Worm (Caenorhabditis elegans) whole organism, mixed stage, embryonic: Measurements from ENCODE around the gene sluh-7.

Experiments used
- M03D4.4 ChIP-seq: sonication (generic microtip); optimal IDR thresholded peaks from 2 replicates; lab custom pipeline; 2017; ENCODE audit warnings: mild to moderate bottlenecking, missing genetic modification characterization, missing compliant biosample characterization
- bed-3 ChIP-seq: fragments of 200-800 bp; sonication (Bioruptor generic); optimal IDR thresholded peaks from 3 replicates; lab custom pipeline; 2018; ENCODE audit warnings: mild to moderate bottlenecking, missing genetic modification characterization, moderate library complexity, missing compliant biosample characterization
- ceh-39 ChIP-seq: fragments of 150-350 bp; optimal IDR thresholded peaks from 2 replicates; lab custom pipeline; 2014; ENCODE audit warnings: missing biosample characterization, missing genetic modification characterization
- ceh-43 ChIP-seq: fragments of 200-800 bp; sonication (Bioruptor generic); optimal IDR thresholded peaks from 2 replicates; lab custom pipeline; 2018; ENCODE audit warnings: mild to moderate bottlenecking, missing genetic modification characterization, moderate library complexity, missing compliant biosample characterization
- ceh-83 ChIP-seq: fragments of 200-800 bp; sonication (Bioruptor generic); optimal IDR thresholded peaks from 2 replicates; lab custom pipeline; 2018; ENCODE audit warnings: mild to moderate bottlenecking, missing genetic modification characterization, missing compliant biosample characterization
- ces-1 ChIP-seq: fragments of 150-350 bp; optimal IDR thresholded peaks from 2 replicates; lab custom pipeline; 2014; ENCODE audit warnings: missing biosample characterization, missing genetic modification reagents, missing genetic modification characterization
- drap-1 ChIP-seq: fragments of 200-800 bp; sonication (Bioruptor generic); optimal IDR thresholded peaks from 3 replicates; lab custom pipeline; 2018; ENCODE audit warnings: mild to moderate bottlenecking, missing genetic modification characterization, missing compliant biosample characterization
- elt-1 ChIP-seq: sonication (generic microtip); optimal IDR thresholded peaks from 2 replicates; lab custom pipeline; 2017; ENCODE audit warnings: missing genetic modification characterization, mild to moderate bottlenecking, missing compliant biosample characterization, antibody characterized with exemption, moderate library complexity, borderline replicate concordance; ENCODE audit not compliant: insufficient read depth
- flh-1 ChIP-seq: fragments of 200-800 bp; sonication (Bioruptor generic); optimal IDR thresholded peaks from 2 replicates; lab custom pipeline; 2018; ENCODE audit warnings: mild to moderate bottlenecking, missing genetic modification characterization, moderate library complexity, missing compliant biosample characterization
- ham-2 ChIP-seq: fragments of 200-800 bp; sonication (Bioruptor generic); optimal IDR thresholded peaks from 2 replicates; lab custom pipeline; 2018; ENCODE audit warnings: mild to moderate bottlenecking, missing genetic modification characterization, missing compliant biosample characterization
- lin-13 ChIP-seq: fragments of 150-350 bp; optimal IDR thresholded peaks from 2 replicates; lab custom pipeline; 2014; ENCODE audit warnings: missing biosample characterization, missing genetic modification characterization
- lin-32 ChIP-seq: fragments of 200-800 bp; sonication (Bioruptor generic); optimal IDR thresholded peaks from 2 replicates; lab custom pipeline; 2018; ENCODE audit warnings: mild to moderate bottlenecking, missing genetic modification characterization, missing compliant biosample characterization
- lsy-2 ChIP-seq: fragments of 150-350 bp; optimal IDR thresholded peaks from 2 replicates; lab custom pipeline; 2014; ENCODE audit warnings: missing biosample characterization, missing genetic modification characterization
- mab-5 ChIP-seq: fragments of 150-350 bp; optimal IDR thresholded peaks from 2 replicates; lab custom pipeline; 2014; ENCODE audit warnings: missing biosample characterization, missing genetic modification characterization
- mep-1 ChIP-seq: fragments of 150-350 bp; optimal IDR thresholded peaks from 2 replicates; lab custom pipeline; 2017; ENCODE audit warnings: missing biosample characterization, missing genetic modification reagents, missing genetic modification characterization, inconsistent platforms
- mls-2 ChIP-seq: sonication (generic microtip); optimal IDR thresholded peaks from 2 replicates; lab custom pipeline; 2016; ENCODE audit warnings: mild to moderate bottlenecking, missing genetic modification characterization, moderate library complexity, missing compliant biosample characterization
- nhr-12 ChIP-seq: fragments of 150-350 bp; optimal IDR thresholded peaks from 2 replicates; lab custom pipeline; 2014; ENCODE audit warnings: missing biosample characterization, missing genetic modification characterization
- nhr-2 ChIP-seq: fragments of 150-350 bp; optimal IDR thresholded peaks from 2 replicates; lab custom pipeline; 2014; ENCODE audit warnings: missing biosample characterization, missing genetic modification characterization
- nhr-237 ChIP-seq: fragments of 150-350 bp; optimal IDR thresholded peaks from 2 replicates; lab custom pipeline; 2014; ENCODE audit warnings: missing biosample characterization, missing genetic modification characterization
- nhr-28 ChIP-seq: fragments of 150-350 bp; optimal IDR thresholded peaks from 2 replicates; lab custom pipeline; 2014; ENCODE audit warnings: missing biosample characterization, missing genetic modification characterization
- nhr-76 ChIP-seq: sonication (generic microtip); optimal IDR thresholded peaks from 2 replicates; lab custom pipeline; 2017; ENCODE audit warnings: missing biosample characterization, missing genetic modification characterization
- pha-4 ChIP-seq: fragments of 150-350 bp; optimal IDR thresholded peaks from 2 replicates; lab custom pipeline; 2018; ENCODE audit warnings: missing biosample characterization, missing genetic modification reagents, missing genetic modification characterization
- sem-2 ChIP-seq: fragments of 200-800 bp; sonication (Bioruptor generic); optimal IDR thresholded peaks from 2 replicates; lab custom pipeline; 2018; ENCODE audit warnings: mild to moderate bottlenecking, missing genetic modification characterization, missing compliant biosample characterization
- snpc-4 ChIP-seq: fragments of 150-350 bp; optimal IDR thresholded peaks from 2 replicates; lab custom pipeline; 2014; ENCODE audit warnings: missing biosample characterization, missing genetic modification characterization
- sptf-1 ChIP-seq: sonication (generic microtip); optimal IDR thresholded peaks from 2 replicates; lab custom pipeline; 2017; ENCODE audit warnings: mild to moderate bottlenecking, missing genetic modification characterization, moderate library complexity, missing compliant biosample characterization
- tbx-8 ChIP-seq: fragments of 200-800 bp; sonication (Bioruptor generic); optimal IDR thresholded peaks from 2 replicates; lab custom pipeline; 2018; ENCODE audit warnings: mild to moderate bottlenecking, missing genetic modification characterization, moderate library complexity, missing compliant biosample characterization
- unc-39 ChIP-seq: fragments of 150-350 bp; optimal IDR thresholded peaks from 2 replicates; lab custom pipeline; 2014; ENCODE audit warnings: missing biosample characterization, missing genetic modification characterization
- unc-62 ChIP-seq: fragments of 150-350 bp; optimal IDR thresholded peaks from 2 replicates; lab custom pipeline; 2014; ENCODE audit warnings: missing biosample characterization, missing genetic modification reagents, missing genetic modification characterization
- zip-8 ChIP-seq: fragments of 150-350 bp; optimal IDR thresholded peaks from 2 replicates; lab custom pipeline; 2014; ENCODE audit warnings: missing biosample characterization, missing genetic modification characterization
- ztf-11 ChIP-seq: fragments of 150-350 bp; optimal IDR thresholded peaks from 2 replicates; lab custom pipeline; 2014; ENCODE audit warnings: missing biosample characterization, missing genetic modification characterization

The sluh-7 gene

DNA sequence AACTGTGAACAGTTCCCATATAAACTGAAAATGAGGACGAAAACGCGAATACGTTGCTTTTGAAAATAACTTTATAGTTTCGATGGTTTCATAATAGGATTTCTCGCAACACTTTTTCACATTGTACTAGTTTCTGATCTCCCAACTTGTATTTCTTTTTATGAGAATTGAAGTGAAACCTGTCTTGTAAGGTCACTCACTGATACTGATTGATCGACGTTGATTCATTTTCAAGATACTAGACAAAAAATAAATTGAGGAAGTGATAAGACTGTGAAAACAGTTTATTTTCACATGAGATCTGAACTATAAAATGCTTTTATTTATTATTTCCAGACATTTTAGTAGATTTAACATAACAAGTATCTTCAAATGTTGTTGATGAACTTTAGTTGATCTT, 31.8 kb upstream of the sluh-7 start:
- TF ChIP-seq drap-1 (GFP tag; lab: Kevin White, UChicago) (no peak), unc-62 (GFP tag; lab: Kevin White, UChicago) (no peak), nhr-12 (tag; lab: Kevin White, UChicago) (no peak), ceh-39 (tag; lab: Kevin White, UChicago) (no peak), bed-3 (no peak), zip-8 (tag; lab: Kevin White, UChicago) (no peak), nhr-2 (tag; lab: Kevin White, UChicago) (no peak)

DNA sequence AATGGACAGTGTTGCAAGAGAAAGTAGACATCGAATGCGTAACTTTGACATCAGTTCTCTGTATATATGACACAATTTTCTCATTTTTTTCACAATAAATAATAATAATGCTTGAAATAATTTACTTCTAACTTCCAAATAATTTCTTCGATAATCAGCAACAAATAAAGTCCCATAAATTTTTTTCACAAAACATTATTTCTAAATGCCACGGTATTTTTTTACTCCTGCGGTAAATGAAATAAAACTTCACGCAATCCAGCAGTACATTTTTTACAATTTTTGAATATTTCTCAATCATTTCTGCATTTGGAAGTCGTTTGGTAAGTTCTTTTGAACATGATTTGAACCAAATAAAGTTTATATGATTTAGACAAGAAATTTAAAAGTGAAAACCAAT, 28.3 kb upstream of the sluh-7 start, which contains the start of gene spe-10:
Gene spe-10 (plus strand): TSS at position 301 of the 400 bp plus-strand sequence.
- TF ChIP-seq pha-4 (tag; lab: Kevin White, UChicago): no peak
- no peak for TF ChIP-seq drap-1 (GFP tag; lab: Kevin White, UChicago)
- TF ChIP-seq M03D4.4 (tag; lab: Kevin White, UChicago): no peak
- no peak for TF ChIP-seq nhr-237 (tag; lab: Kevin White, UChicago)
- TF ChIP-seq ceh-39 (tag; lab: Kevin White, UChicago): no peak

ce11 chrV:10382142-10382541, 26.5 kb upstream of the sluh-7 start, which contains the start of gene pqn-2:
Gene pqn-2, plus strand, starts transcription at chrV:10382442.
- TF ChIP-seq nhr-76 (tag; lab: Kevin White, UChicago) (no peak), mab-5 (tag; lab: Kevin White, UChicago) (no peak), mls-2 (tag; lab: Kevin White, UChicago) (no peak), ztf-11 (no peak), sem-2 (GFP tag; lab: Kevin White, UChicago) (no peak), ceh-83 (GFP tag; lab: Kevin White, UChicago) (no peak), bed-3 (no peak), snpc-4 (no peak), tbx-8 (no peak), ceh-43 (GFP tag; lab: Kevin White, UChicago) (no peak), lin-32 (GFP tag; lab: Kevin White, UChicago) (no peak), nhr-237 (tag; lab: Kevin White, UChicago) (no peak), lin-13 (tag; lab: Kevin White, UChicago) (no peak), pha-4 (tag; lab: Kevin White, UChicago) (no peak)
- TF ChIP-seq, all 35 proteins: peak for 0

DNA sequence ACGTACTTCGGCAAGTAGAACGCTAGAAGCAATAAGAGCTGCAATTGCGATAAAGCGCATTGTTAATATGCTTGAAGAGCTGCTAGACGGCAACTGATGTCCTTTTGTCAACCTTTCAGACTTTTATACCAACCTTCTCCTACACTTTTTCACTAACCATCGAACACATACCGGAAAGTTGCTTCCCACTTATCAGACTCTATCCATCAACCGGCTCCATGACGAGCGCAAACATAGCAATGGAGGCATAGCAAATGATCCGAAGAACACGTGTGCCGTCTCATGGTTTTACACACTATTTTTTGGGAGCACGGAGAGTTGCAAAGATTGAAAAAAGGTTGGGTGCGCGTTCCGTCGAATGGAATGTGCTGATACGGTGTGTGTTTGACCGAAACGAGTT, 26.1 kb upstream of the sluh-7 start, which contains the start of gene abu-1:
Gene abu-1 (minus strand): TSS at position 101 of the 400 bp plus-strand sequence.
- TF ChIP-seq nhr-12 (tag; lab: Kevin White, UChicago) (no peak), mab-5 (tag; lab: Kevin White, UChicago) (no peak), elt-1 (tag; lab: Kevin White, UChicago) (no peak), lsy-2 (tag; lab: Kevin White, UChicago) (no peak), lin-32 (GFP tag; lab: Kevin White, UChicago) (no peak), unc-62 (GFP tag; lab: Kevin White, UChicago) (no peak), ceh-43 (GFP tag; lab: Kevin White, UChicago) (no peak), lin-13 (tag; lab: Kevin White, UChicago) (no peak), ces-1 (no peak), zip-8 (tag; lab: Kevin White, UChicago) (no peak), unc-39 (tag; lab: Kevin White, UChicago) (no peak), nhr-28 (tag; lab: Kevin White, UChicago) (no peak), nhr-76 (tag; lab: Kevin White, UChicago) (no peak), flh-1 (GFP tag; lab: Kevin White, UChicago) (no peak), ceh-39 (tag; lab: Kevin White, UChicago) (no peak), sem-2 (GFP tag; lab: Kevin White, UChicago) (no peak), nhr-2 (tag; lab: Kevin White, UChicago) (no peak), mep-1 (tag; lab: Kevin White, UChicago) (no peak), sptf-1 (tag; lab: Kevin White, UChicago) (no peak)
- TF ChIP-seq, all 35 proteins: peak for 0

DNA sequence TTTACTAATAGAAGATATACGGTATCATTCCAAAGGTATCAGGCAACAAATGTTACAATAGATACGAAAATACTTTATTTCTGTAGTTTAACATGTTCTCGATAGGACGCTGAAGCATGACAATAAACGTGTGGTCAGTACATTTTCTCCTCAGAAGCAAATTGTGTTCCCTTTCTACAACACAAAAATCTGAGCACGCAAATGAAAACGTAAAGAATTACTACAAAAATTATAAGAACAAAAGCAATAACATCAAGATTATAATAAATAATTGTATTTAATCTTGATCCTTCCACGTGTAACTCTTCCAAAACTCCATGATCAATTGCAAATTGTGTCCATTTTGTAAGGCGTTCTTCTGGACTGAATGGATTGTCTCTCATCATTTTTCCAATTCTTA, 24.1 kb upstream of the sluh-7 start:
- TF ChIP-seq ham-2 (GFP tag; lab: Kevin White, UChicago): no peak
- no peak for TF ChIP-seq nhr-12 (tag; lab: Kevin White, UChicago)
- no peak for TF ChIP-seq unc-39 (tag; lab: Kevin White, UChicago)
